Worm (Caenorhabditis elegans) whole organism, young adult: ENCODE results near the gene R102.1.

Source experiments
- B0035.1 ChIP-seq: sonication (generic microtip); optimal IDR thresholded peaks from 2 replicates; lab custom pipeline; 2016; ENCODE audit warnings: missing genetic modification characterization, mild to moderate bottlenecking, missing compliant biosample characterization, missing genotype, missing genetic modification reagents
- C17E4.6 ChIP-seq: fragments of 200-800 bp; sonication (Bioruptor generic); IDR thresholded peaks from 2 replicates; pipeline ENCODE4 v1.3.6; 2022; ENCODE audit warnings: missing genetic modification reagents, missing genetic modification characterization, missing compliant biosample characterization
- D2030.7 ChIP-seq: fragments of 200-800 bp; sonication (Bioruptor generic); IDR thresholded peaks from 2 replicates; pipeline ENCODE4 v1.3.6; 2022; ENCODE audit warnings: missing genetic modification reagents, missing genetic modification characterization, missing compliant biosample characterization
- F10E7.11 ChIP-seq: sonication (generic microtip); optimal IDR thresholded peaks from 2 replicates; lab custom pipeline; 2017; ENCODE audit warnings: mild to moderate bottlenecking, missing genetic modification characterization, moderate library complexity, missing compliant biosample characterization
- F57A8.1 ChIP-seq: fragments of 200-800 bp; sonication (Bioruptor generic); optimal IDR thresholded peaks from 2 replicates; lab custom pipeline; 2018; ENCODE audit warnings: mild to moderate bottlenecking, missing genetic modification characterization, moderate library complexity, missing compliant biosample characterization
- ama-1 ChIP-seq, 3 experiments: fragments of 150-350 bp in 1 of 3; sonication (generic microtip) in 2 of 3; optimal IDR thresholded peaks; 2 replicates each; lab custom pipeline; 2014 to 2018; ENCODE audit warnings: missing biosample characterization in 2 of 3, missing genetic modification characterization in 2 of 3, missing genetic modification reagents in 2 of 3
- atf-7 ChIP-seq: sonication (generic microtip); optimal IDR thresholded peaks from 2 replicates; lab custom pipeline; 2017; ENCODE audit warnings: mild to moderate bottlenecking, missing genetic modification characterization, missing compliant biosample characterization
- ceh-40 ChIP-seq: fragments of 200-800 bp; sonication (Bioruptor generic); IDR thresholded peaks from 2 replicates; pipeline ENCODE4 v1.3.6; 2022; ENCODE audit warnings: missing genetic modification characterization, missing compliant biosample characterization
- ceh-58 ChIP-seq: fragments of 200-800 bp; sonication (Bioruptor generic); IDR thresholded peaks from 2 replicates; pipeline ENCODE4 v1.3.6; 2022; ENCODE audit warnings: missing genetic modification characterization, missing compliant biosample characterization
- ceh-79 ChIP-seq: sonication (generic microtip); optimal IDR thresholded peaks from 2 replicates; lab custom pipeline; 2017; ENCODE audit warnings: mild to moderate bottlenecking, missing genetic modification characterization, missing compliant biosample characterization
- egl-18 ChIP-seq: fragments of 200-800 bp; sonication (Bioruptor generic); IDR thresholded peaks from 2 replicates; pipeline ENCODE4 v1.3.6; 2022; ENCODE audit warnings: missing genetic modification reagents, missing genetic modification characterization, missing compliant biosample characterization
- ekl-4 ChIP-seq: fragments of 200-800 bp; sonication (Bioruptor generic); IDR thresholded peaks from 2 replicates; pipeline ENCODE4 v1.3.6; 2022; ENCODE audit warnings: missing genetic modification reagents, missing genetic modification characterization, missing compliant biosample characterization
- hrde-1 ChIP-seq: sonication (generic microtip); optimal IDR thresholded peaks from 2 replicates; lab custom pipeline; 2016; ENCODE audit warnings: missing genetic modification characterization, mild to moderate bottlenecking, missing compliant biosample characterization, moderate library complexity, missing genotype, missing genetic modification reagents, borderline replicate concordance
- hsf-1 ChIP-seq: fragments of 200-800 bp; sonication (Bioruptor generic); IDR thresholded peaks from 2 replicates; pipeline ENCODE4 v1.3.6; 2022; ENCODE audit warnings: missing genetic modification reagents, missing genetic modification characterization, missing compliant biosample characterization
- lag-1 ChIP-seq: fragments of 200-800 bp; sonication (Bioruptor generic); IDR thresholded peaks from 2 replicates; pipeline ENCODE4 v1.3.6; 2022; ENCODE audit warnings: missing genetic modification reagents, missing genetic modification characterization, missing compliant biosample characterization
- lin-35 ChIP-seq, 3 experiments: fragments of 150-350 bp in 2 of 3; sonication (generic microtip) in 1 of 3; optimal IDR thresholded peaks; 2 replicates each; lab custom pipeline; 2014 to 2018; ENCODE audit warnings: missing biosample characterization in 3 of 3, missing genetic modification characterization in 3 of 3, missing genetic modification reagents in 3 of 3
- madf-10 ChIP-seq: sonication (generic microtip); optimal IDR thresholded peaks from 2 replicates; lab custom pipeline; 2016; ENCODE audit warnings: mild to moderate bottlenecking, missing genetic modification characterization, missing compliant biosample characterization
- madf-3 ChIP-seq: fragments of 200-800 bp; sonication (Bioruptor generic); IDR thresholded peaks from 2 replicates; pipeline ENCODE4 v1.3.6; 2022; ENCODE audit warnings: missing genetic modification reagents, missing genetic modification characterization, missing compliant biosample characterization
- mcd-1 ChIP-seq: fragments of 200-800 bp; sonication (Bioruptor generic); IDR thresholded peaks from 2 replicates; pipeline ENCODE4 v1.3.6; 2022; ENCODE audit warnings: missing genetic modification reagents, missing genetic modification characterization, missing compliant biosample characterization
- nhr-80 ChIP-seq: sonication (generic microtip); optimal IDR thresholded peaks from 2 replicates; lab custom pipeline; 2016; ENCODE audit warnings: missing genetic modification characterization, missing compliant biosample characterization
- rcor-1 ChIP-seq: fragments of 200-800 bp; sonication (Bioruptor generic); IDR thresholded peaks from 2 replicates; pipeline ENCODE4 v1.3.6; 2022; ENCODE audit warnings: missing genetic modification reagents, missing genetic modification characterization, missing compliant biosample characterization
- repo-1 ChIP-seq: sonication (generic microtip); optimal IDR thresholded peaks from 2 replicates; lab custom pipeline; 2017; ENCODE audit warnings: mild to moderate bottlenecking, missing genetic modification characterization, missing compliant biosample characterization
- snpc-1.1 ChIP-seq: sonication (generic microtip); optimal IDR thresholded peaks from 2 replicates; lab custom pipeline; 2017; ENCODE audit warnings: missing genetic modification characterization, mild to moderate bottlenecking, missing compliant biosample characterization, antibody characterized with exemption, moderate library complexity, missing genotype, missing genetic modification reagents; ENCODE audit not compliant: insufficient read depth
- snpc-3.4 ChIP-seq: sonication (generic microtip); optimal IDR thresholded peaks from 2 replicates; lab custom pipeline; 2017; ENCODE audit warnings: missing genetic modification characterization, mild to moderate bottlenecking, missing compliant biosample characterization, antibody characterized with exemption, moderate library complexity, missing genotype, missing genetic modification reagents
- snpc-4 ChIP-seq, 5 experiments: fragments of 150-350 bp in 1 of 5; sonication (generic microtip) in 4 of 5; optimal IDR thresholded peaks; 2 replicates each; lab custom pipeline; 2014 to 2018; ENCODE audit warnings: missing genetic modification characterization in 5 of 5, missing biosample characterization in 3 of 5, antibody characterized with exemption in 2 of 5, mild to moderate bottlenecking in 2 of 5, missing compliant biosample characterization in 2 of 5, missing genotype in 2 of 5, moderate library complexity in 2 of 5, missing genetic modification reagents in 1 of 5
- tbx-9 ChIP-seq: sonication (generic microtip); optimal IDR thresholded peaks from 2 replicates; lab custom pipeline; 2016; ENCODE audit warnings: borderline replicate concordance, missing genetic modification characterization, inconsistent platforms, missing compliant biosample characterization
- tlf-1 ChIP-seq: fragments of 200-800 bp; sonication (Bioruptor generic); optimal IDR thresholded peaks from 2 replicates; lab custom pipeline; 2018; ENCODE audit warnings: mild to moderate bottlenecking, missing genetic modification characterization, missing compliant biosample characterization
- xnd-1 ChIP-seq: sonication (generic microtip); optimal IDR thresholded peaks from 2 replicates; lab custom pipeline; 2016; ENCODE audit warnings: missing genotype, missing genetic modification reagents, missing genetic modification characterization, missing compliant biosample characterization
- ztf-22 ChIP-seq: fragments of 200-800 bp; sonication (Bioruptor generic); optimal IDR thresholded peaks from 2 replicates; lab custom pipeline; 2018; ENCODE audit warnings: mild to moderate bottlenecking, missing genetic modification characterization, moderate library complexity, missing compliant biosample characterization
- ztf-28 ChIP-seq: fragments of 200-800 bp; sonication (Bioruptor generic); IDR thresholded peaks from 2 replicates; pipeline ENCODE4 v1.3.6; 2022; ENCODE audit warnings: missing genetic modification reagents, missing genetic modification characterization, missing compliant biosample characterization
- ztf-3 ChIP-seq: fragments of 200-800 bp; sonication (Bioruptor generic); optimal IDR thresholded peaks from 2 replicates; lab custom pipeline; 2018; ENCODE audit warnings: mild to moderate bottlenecking, missing genetic modification characterization, missing compliant biosample characterization

R102.1 gene

ce11 chrIV:10661072-10661471, 24.8 kb upstream of the R102.1 start:
- TF ChIP-seq ama-1 (optimal IDR thresholded peaks at IDR 0.05; lab: Kevin White, UChicago) (no peak), ama-1 (GFP tag; optimal IDR thresholded peaks at IDR 0.05; lab: Kevin White, UChicago) (no peak), D2030.7 (no peak), rcor-1 (GFP tag; lab: Robert Waterston, UW) (no peak), ceh-79 (tag; lab: Kevin White, UChicago) (no peak), lag-1 (GFP tag; lab: Robert Waterston, UW) (no peak), hsf-1 (no peak), xnd-1 (tag; lab: Kevin White, UChicago) (no peak), ztf-22 (GFP tag; lab: Kevin White, UChicago) (no peak)

ce11 chrIV:10661760-10662159, 24.1 kb upstream of the R102.1 start, which contains the start of gene fmo-1:
fmo-1 (plus strand) TSS chrIV:10661857.
- TF ChIP-seq nhr-80 (tag; lab: Kevin White, UChicago) (peak; percentile 14), B0035.1 (tag; lab: Kevin White, UChicago) (no peak)
- TF ChIP-seq, all 124 proteins: peak for 1

- TF ChIP-seq mcd-1 = no peak
- no peak for TF ChIP-seq tbx-9 (tag; lab: Kevin White, UChicago)
Observed at ce11 chrIV:10664134-10664533, 21.7 kb upstream of the R102.1 start, which contains the start of gene K08C7.7. K08C7.7 (plus strand) TSS chrIV:10664434.

ce11 chrIV:10666523-10666922, 19.3 kb upstream of the R102.1 start, which contains the start of gene epi-1:
epi-1 (plus strand) TSS chrIV:10666823.
- TF ChIP-seq ztf-28 (GFP tag; lab: Robert Waterston, UW) = 0 out of 2 replicates have a peak, but pooled peaks have one; percentile 12
- no peak for TF ChIP-seq repo-1 (tag; lab: Kevin White, UChicago)
- TF ChIP-seq snpc-4 (GFP tag; optimal IDR thresholded peaks at IDR 0.05; lab: Kevin White, UChicago) = no peak
- TF ChIP-seq snpc-4 (tag; optimal IDR thresholded peaks at IDR 0.05; lab: Kevin White, UChicago) = no peak

ce11 chrIV:10668561-10668960, 17.3 kb upstream of the R102.1 start:
- no peak for TF ChIP-seq egl-18 (GFP tag; lab: Robert Waterston, UW)
- TF ChIP-seq ceh-40 = no peak
- TF ChIP-seq atf-7 (tag; lab: Kevin White, UChicago) = no peak
- no peak for TF ChIP-seq ekl-4 (GFP tag; lab: Robert Waterston, UW)
- TF ChIP-seq tlf-1 (GFP tag; lab: Kevin White, UChicago) = no peak

ce11 chrIV:10680379-10680778, 5.5 kb upstream of the R102.1 start, which contains the start of gene K08C7.4:
K08C7.4 (minus strand) TSS chrIV:10680479.
- TF ChIP-seq nhr-80 (tag; lab: Kevin White, UChicago) (no peak), C17E4.6 (GFP tag; lab: Robert Waterston, UW) (no peak), F10E7.11 (tag; lab: Kevin White, UChicago) (no peak), ceh-58 (GFP tag; lab: Robert Waterston, UW) (no peak), repo-1 (tag; lab: Kevin White, UChicago) (no peak), snpc-3.4 (tag; lab: Kevin White, UChicago) (no peak), hrde-1 (tag; lab: Kevin White, UChicago) (no peak), F57A8.1 (GFP tag; lab: Kevin White, UChicago) (no peak), ztf-28 (GFP tag; lab: Robert Waterston, UW) (no peak), egl-18 (GFP tag; lab: Robert Waterston, UW) (no peak), snpc-1.1 (tag; lab: Kevin White, UChicago) (no peak), ama-1 (optimal IDR thresholded peaks at IDR 0.05; lab: Kevin White, UChicago) (no peak), ama-1 (GFP tag; optimal IDR thresholded peaks at IDR 0.05; lab: Kevin White, UChicago) (no peak), lin-35 (GFP tag; optimal IDR thresholded peaks at IDR 0.05; lab: Kevin White, UChicago) (no peak), madf-3 (GFP tag; lab: Robert Waterston, UW) (no peak), ztf-3 (GFP tag; lab: Kevin White, UChicago) (no peak), lag-1 (GFP tag; lab: Robert Waterston, UW) (no peak), madf-10 (tag; lab: Kevin White, UChicago) (no peak), rcor-1 (GFP tag; lab: Robert Waterston, UW) (no peak)
